Fruit fly (Drosophila melanogaster): Measurements from ENCODE around the gene MICU3.

- no peak for TF ChIP-seq CG8478 (optimal IDR thresholded peaks at IDR 0.05)
- no peak for TF ChIP-seq CTCF (optimal IDR thresholded peaks at IDR 0.05)
Observed at dm6 chr3R:19840545-19840944, 6.6 kb upstream of the MICU3 start, which contains the start of gene CG31459.
